Worm (Caenorhabditis elegans) whole organism, L4/young adult: ENCODE data around the gene btb-10.

Experiments used
- W03F9.2 ChIP-seq: fragments of 150-350 bp; optimal IDR thresholded peaks from 2 replicates; lab custom pipeline; 2014; ENCODE audit warnings: missing biosample characterization, missing genetic modification characterization
- dao-5 ChIP-seq: sonication (generic microtip); optimal IDR thresholded peaks from 2 replicates; lab custom pipeline; 2016; ENCODE audit warnings: missing genotype, missing genetic modification characterization, moderate library complexity, missing compliant biosample characterization
- him-1 ChIP-seq: sonication (generic microtip); optimal IDR thresholded peaks from 2 replicates; lab custom pipeline; 2016; ENCODE audit warnings: missing genotype, missing genetic modification reagents, missing genetic modification characterization, missing compliant biosample characterization

ce11 chrII:1028602-1029001, 32.0 kb downstream of the btb-10 start, which contains the start of gene math-34:
- TF ChIP-seq him-1 (tag; lab: Kevin White, UChicago) (no peak), W03F9.2 (tag; lab: Kevin White, UChicago) (no peak), dao-5 (tag; lab: Kevin White, UChicago) (no peak)
